Fruit fly (Drosophila melanogaster) whole organism, wandering third instar larva: ENCODE measurements around the gene Rpn11.
A peak's percentile ranks its signal among the peaks of the same experiment; 100 is the strongest.

Experiments used
- CG32264 ChIP-seq: fragments of 200-800 bp; sonication (Bioruptor generic); optimal IDR thresholded peaks from 2 replicates; lab custom pipeline; 2016; ENCODE audit warnings: missing biosample characterization, missing genetic modification characterization
- CG9705 ChIP-seq: fragments of 200-800 bp; sonication (Bioruptor generic); optimal IDR thresholded peaks from 2 replicates; lab custom pipeline; 2018; ENCODE audit warnings: missing biosample characterization, mild to moderate bottlenecking, missing genetic modification characterization
- CrebA ChIP-seq: fragments of 200-800 bp; sonication (Bioruptor generic); optimal IDR thresholded peaks from 2 replicates; lab custom pipeline; 2016; ENCODE audit warnings: missing biosample characterization, mild to moderate bottlenecking, missing genetic modification characterization, borderline replicate concordance
- Dfd ChIP-seq: fragments of >200 bp; optimal IDR thresholded peaks from 2 replicates; lab custom pipeline; 2017; ENCODE audit warnings: missing biosample characterization, missing genetic modification characterization
- Dif ChIP-seq: fragments of 200-275, 200-300 bp; sonication (Bioruptor generic); optimal IDR thresholded peaks from 2 replicates; lab custom pipeline; 2018; ENCODE audit warnings: missing biosample characterization, missing genetic modification characterization; ENCODE audit not compliant: partially characterized antibody
- HLH106 ChIP-seq: fragments of 200-800 bp; optimal IDR thresholded peaks from 3 replicates; lab custom pipeline; 2019; ENCODE audit warnings: missing biosample characterization, mild to moderate bottlenecking, missing genetic modification characterization, moderate library complexity
- Hr78 ChIP-seq: fragments of >200 bp; optimal IDR thresholded peaks from 2 replicates; lab custom pipeline; 2017; ENCODE audit warnings: missing biosample characterization, missing genetic modification characterization
- Hr83 ChIP-seq: fragments of 200-300 bp; sonication (Bioruptor generic); optimal IDR thresholded peaks from 2 replicates; lab custom pipeline; 2016; ENCODE audit warnings: missing biosample characterization, mild to moderate bottlenecking, missing genetic modification characterization, moderate library complexity; ENCODE audit not compliant: poor library complexity, severe bottlenecking
- Jra ChIP-seq: sonication (Bioruptor generic); optimal IDR thresholded peaks from 2 replicates; lab custom pipeline; 2016; ENCODE audit warnings: missing biosample characterization, missing genetic modification characterization
- N ChIP-seq: fragments of >200 bp; optimal IDR thresholded peaks from 2 replicates; lab custom pipeline; 2018; ENCODE audit warnings: missing biosample characterization, missing external identifiers, missing genetic modification characterization
- OdsH ChIP-seq: fragments of 200-800 bp; sonication (Bioruptor generic); optimal IDR thresholded peaks from 2 replicates; lab custom pipeline; 2016; ENCODE audit warnings: missing biosample characterization, mild to moderate bottlenecking, missing genetic modification characterization
- Rel ChIP-seq, 2 experiments: fragments of 200-800 bp; sonication (Bioruptor generic) in 1 of 2; optimal IDR thresholded peaks; 2 replicates in 1 of 2; 3 replicates in 1 of 2; lab custom pipeline; 2016 to 2019; ENCODE audit warnings: mild to moderate bottlenecking in 2 of 2, missing biosample characterization in 2 of 2, missing genetic modification characterization in 2 of 2, moderate library complexity in 1 of 2
- Vsx2 ChIP-seq: fragments of 200-300, 225-300 bp; sonication (Bioruptor generic); optimal IDR thresholded peaks from 2 replicates; lab custom pipeline; 2018; ENCODE audit warnings: missing biosample characterization, missing genetic modification characterization; ENCODE audit not compliant: partially characterized antibody
- br ChIP-seq: fragments of 200-800 bp; sonication (Bioruptor generic); optimal IDR thresholded peaks from 2 replicates; lab custom pipeline; 2016; ENCODE audit warnings: missing biosample characterization, missing genetic modification characterization
- brk ChIP-seq: fragments of 200-800 bp; sonication (Bioruptor generic); optimal IDR thresholded peaks from 2 replicates; lab custom pipeline; 2016; ENCODE audit warnings: missing biosample characterization, mild to moderate bottlenecking, missing genetic modification characterization
- dl ChIP-seq, 2 experiments: fragments of 175-275, 200-275 bp in 1 of 2; fragments of 200-275 bp in 1 of 2; sonication (Bioruptor generic); optimal IDR thresholded peaks; lab custom pipeline; 2018; ENCODE audit warnings: mild to moderate bottlenecking in 2 of 2, missing biosample characterization in 2 of 2, missing genetic modification characterization in 2 of 2, moderate library complexity in 2 of 2; ENCODE audit not compliant: partially characterized antibody in 2 of 2, insufficient read depth in 1 of 2
- dmrt93B ChIP-seq: fragments of 200-800 bp; sonication (Bioruptor generic); optimal IDR thresholded peaks from 2 replicates; lab custom pipeline; 2018; ENCODE audit warnings: missing biosample characterization, mild to moderate bottlenecking, missing genetic modification characterization
- dsf ChIP-seq: sonication (Bioruptor generic); optimal IDR thresholded peaks from 2 replicates; lab custom pipeline; 2016; ENCODE audit warnings: missing biosample characterization, missing genetic modification characterization, borderline replicate concordance
- ey ChIP-seq: fragments of 200-800 bp; sonication (Bioruptor generic); optimal IDR thresholded peaks from 2 replicates; lab custom pipeline; 2016; ENCODE audit warnings: missing biosample characterization, missing genetic modification characterization
- foxo ChIP-seq, 2 experiments: fragments of 200-800 bp; sonication (Bioruptor generic); optimal IDR thresholded peaks; 2 replicates in 1 of 2; 3 replicates in 1 of 2; lab custom pipeline; 2016 to 2017; ENCODE audit warnings: missing biosample characterization in 2 of 2, missing genetic modification characterization in 2 of 2
- fru ChIP-seq: fragments of 200-800 bp; sonication (Bioruptor generic); optimal IDR thresholded peaks from 3 replicates; lab custom pipeline; 2016; ENCODE audit warnings: missing biosample characterization, mild to moderate bottlenecking, missing genetic modification characterization
- h ChIP-seq: fragments of 200-800 bp; sonication (Bioruptor generic); optimal IDR thresholded peaks from 3 replicates; lab custom pipeline; 2016; ENCODE audit warnings: missing biosample characterization, mild to moderate bottlenecking, missing genetic modification characterization
- jim ChIP-seq: fragments of 175-275, 200-325 bp; sonication (Bioruptor generic); optimal IDR thresholded peaks from 2 replicates; lab custom pipeline; 2016; ENCODE audit warnings: missing biosample characterization, mild to moderate bottlenecking, missing genetic modification characterization
- pan ChIP-seq: fragments of >200 bp; optimal IDR thresholded peaks from 2 replicates; lab custom pipeline; 2017
- rgr ChIP-seq: fragments of 200-800 bp; sonication (Bioruptor generic); optimal IDR thresholded peaks from 3 replicates; lab custom pipeline; 2016; ENCODE audit warnings: missing biosample characterization, mild to moderate bottlenecking, missing genetic modification characterization
- sage ChIP-seq: fragments of 200-800 bp; sonication (Bioruptor generic); optimal IDR thresholded peaks from 2 replicates; lab custom pipeline; 2016; ENCODE audit warnings: missing biosample characterization, mild to moderate bottlenecking, missing genetic modification characterization
- tai ChIP-seq: sonication (Bioruptor generic); optimal IDR thresholded peaks from 2 replicates; lab custom pipeline; 2016; ENCODE audit warnings: missing biosample characterization, missing genetic modification characterization
- usp ChIP-seq: fragments of >200 bp; optimal IDR thresholded peaks from 2 replicates; lab custom pipeline; 2017; ENCODE audit warnings: missing biosample characterization, missing genetic modification characterization

Rpn11 gene

dm6 chr2L:5103733-5104132 lies 44.1 kb upstream of the Rpn11 start:
- TF ChIP-seq dmrt93B (GFP tag; lab: Kevin White, UChicago) (no peak), ey (no peak), pan (lab: Kevin White, UChicago) (no peak), CG9705 (GFP tag; lab: Kevin White, UChicago) (no peak), rgr (GFP tag; lab: Kevin White, UChicago) (no peak), Vsx2 (GFP tag; lab: Kevin White, UChicago) (no peak), Dfd (GFP tag; lab: Kevin White, UChicago) (no peak), br (GFP tag; lab: Kevin White, UChicago) (no peak), Jra (GFP tag; lab: Kevin White, UChicago) (no peak), fru (GFP tag; lab: Kevin White, UChicago) (no peak), usp (no peak)

DNA sequence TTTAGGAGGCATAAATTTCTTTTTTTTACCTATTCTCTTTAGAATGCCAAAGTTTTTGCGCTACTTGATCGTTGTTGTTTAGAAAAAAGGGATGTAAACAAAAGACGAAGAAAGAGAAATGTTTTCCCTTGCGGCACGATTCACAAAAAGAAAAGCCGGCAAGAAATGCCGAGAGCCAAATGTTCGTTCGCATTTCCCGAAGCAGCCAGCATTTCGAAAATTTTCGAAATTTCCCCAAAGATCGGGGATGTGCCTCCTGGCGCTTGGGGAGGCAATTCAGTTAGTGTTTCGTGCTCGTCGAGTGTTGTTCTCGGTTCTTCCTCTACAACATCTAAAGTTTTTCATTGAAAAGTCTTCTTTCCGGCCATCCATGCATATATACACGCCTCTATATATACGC lies 41.0 kb upstream of the Rpn11 start, which contains the start of gene Msp300:
Gene Msp300 (plus strand): TSS at position 301 of the 400 bp plus-strand sequence.
- no peak for TF ChIP-seq Hr78 (GFP tag; lab: Kevin White, UChicago)
- no peak for TF ChIP-seq brk (GFP tag; lab: Kevin White, UChicago)
- no peak for TF ChIP-seq Dif (GFP tag; lab: Kevin White, UChicago)
- no peak for TF ChIP-seq Hr83
- TF ChIP-seq CG32264 (GFP tag; lab: Kevin White, UChicago), result no peak
- TF ChIP-seq, all 38 proteins: peak for 0

dm6 chr2L:5099790-5100360 lies 40.3 kb upstream of the Rpn11 start, which contains the start of gene ND-13A:
ND-13A (minus strand) TSS chr2L:5100288.
- TF ChIP-seq dsf (GFP tag; lab: Kevin White, UChicago) (no peak), tai (GFP tag; lab: Kevin White, UChicago) (no peak), h (GFP tag; lab: Kevin White, UChicago) (no peak), pan (lab: Kevin White, UChicago) (no peak), br (GFP tag; lab: Kevin White, UChicago) (no peak), CG32264 (GFP tag; lab: Kevin White, UChicago) (no peak), N (GFP tag; lab: Kevin White, UChicago) (no peak), CG9705 (GFP tag; lab: Kevin White, UChicago) (no peak), foxo (GFP tag; optimal IDR thresholded peaks at IDR 0.05; lab: Kevin White, UChicago) (no peak), jim (GFP tag; lab: Kevin White, UChicago) (no peak), CrebA (no peak), OdsH (GFP tag; lab: Kevin White, UChicago) (no peak), HLH106 (tag; lab: Kevin White, UChicago) (no peak), Vsx2 (GFP tag; lab: Kevin White, UChicago) (no peak), dl (GFP tag; optimal IDR thresholded peaks at IDR 0.05; lab: Kevin White, UChicago; ENCODE audit: insufficient read depth in 1 of 2, partially characterized antibody in 2 of 2) (no peak)

DNA sequence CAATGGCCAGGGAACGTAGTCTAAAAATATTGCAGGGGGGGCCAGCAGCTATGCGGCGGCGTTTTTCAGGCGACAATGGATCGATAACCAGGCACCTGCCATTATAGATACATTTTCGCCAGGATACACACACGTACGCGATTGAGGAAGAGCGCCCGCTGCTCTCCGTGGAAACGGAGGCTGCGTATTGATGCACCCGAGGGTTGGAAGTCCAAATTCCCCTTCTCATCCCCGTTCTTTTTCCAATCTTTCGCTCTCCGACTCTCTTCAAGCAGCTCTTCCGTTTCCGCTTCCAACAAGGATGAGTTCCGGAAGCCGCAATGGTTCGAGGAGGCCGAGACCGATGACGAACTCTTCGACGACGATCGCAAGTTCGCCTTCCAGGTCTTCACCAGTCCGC lies 37.2 kb upstream of the Rpn11 start:
- no peak for TF ChIP-seq sage (GFP tag; lab: Kevin White, UChicago)
- TF ChIP-seq Hr83, result no peak
- TF ChIP-seq OdsH (GFP tag; lab: Kevin White, UChicago), result no peak
- no peak for TF ChIP-seq tai (GFP tag; lab: Kevin White, UChicago)

DNA sequence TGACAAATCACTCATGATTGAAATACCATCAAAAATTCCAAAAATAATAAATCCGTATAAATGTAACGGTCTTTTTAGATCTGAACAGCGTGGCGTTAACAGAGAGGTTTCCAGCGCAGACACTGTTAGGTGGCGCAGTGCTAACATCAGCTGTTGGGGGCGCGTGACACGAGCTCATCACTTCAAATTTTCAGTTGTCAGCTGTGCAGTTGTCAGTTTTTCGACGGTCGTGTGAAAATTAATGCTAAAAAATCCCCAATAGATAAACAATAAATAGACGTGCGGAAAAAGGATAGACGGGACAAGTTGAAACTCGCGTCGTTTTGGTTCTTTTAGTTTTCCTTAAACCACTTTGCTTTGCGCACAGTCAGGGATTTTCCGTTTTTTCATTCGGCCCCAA lies 36.6 kb upstream of the Rpn11 start, which contains the start of gene CG4230:
Gene CG4230 (plus strand): TSS at position 6 of the 400 bp plus-strand sequence.
- TF ChIP-seq usp (no peak), brk (GFP tag; lab: Kevin White, UChicago) (peak; percentile 28), jim (GFP tag; lab: Kevin White, UChicago) (no peak), rgr (GFP tag; lab: Kevin White, UChicago) (peak; percentile 9), Rel (GFP tag; optimal IDR thresholded peaks at IDR 0.05; lab: Kevin White, UChicago) (no peak), Rel (tag; optimal IDR thresholded peaks at IDR 0.05; lab: Kevin White, UChicago) (peak; percentile 90), Hr83 (peak; percentile 1)
